Fruit fly (Drosophila melanogaster) whole organism, embryonic: ENCODE data around the gene mmy.

Experiments
- CG10321 ChIP-seq: fragments of 200-800 bp; sonication (Bioruptor generic); IDR thresholded peaks from 2 replicates; pipeline ENCODE4 v1.3.6; 2022; ENCODE audit warnings: missing biosample characterization, missing genetic modification characterization
- D19A ChIP-seq: fragments of 200-800 bp; optimal IDR thresholded peaks from 3 replicates; lab custom pipeline; 2019; ENCODE audit warnings: missing biosample characterization, mild to moderate bottlenecking, missing genetic modification characterization, moderate library complexity
- psq ChIP-seq: fragments of 200-800 bp; sonication (Bioruptor generic); optimal IDR thresholded peaks from 2 replicates; lab custom pipeline; 2017; ENCODE audit warnings: missing biosample characterization, missing genetic modification characterization

DNA sequence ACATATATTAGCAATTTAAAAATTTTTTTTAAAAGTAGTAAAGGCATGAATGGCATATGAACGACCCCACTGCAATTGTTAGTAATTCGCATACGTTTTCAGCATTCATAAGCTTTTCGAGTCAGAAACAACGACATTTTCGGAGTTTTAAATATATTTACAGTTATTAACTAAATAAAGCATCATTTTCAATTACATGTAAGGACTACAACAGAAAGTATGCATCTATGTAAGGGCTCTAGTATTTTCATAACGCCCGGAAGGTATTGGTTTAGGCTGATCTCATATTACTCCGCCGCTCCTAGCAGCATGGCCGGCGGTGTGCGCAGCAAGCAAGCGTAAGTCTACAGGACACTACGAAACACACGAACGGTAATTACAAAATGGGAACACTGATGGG, 594 bp upstream of the mmy start:
- TF ChIP-seq psq (GFP tag; lab: Kevin White, UChicago) (no peak), D19A (tag; lab: Kevin White, UChicago) (no peak), CG10321 (GFP tag; lab: Robert Waterston, UW) (no peak)
